Worm (Caenorhabditis elegans) whole organism, L4/young adult: ENCODE data around the gene Y48C3A.5.

ENCODE experiments used
- W03F9.2 ChIP-seq: fragments of 150-350 bp; optimal IDR thresholded peaks from 2 replicates; lab custom pipeline; 2014; ENCODE audit warnings: missing biosample characterization, missing genetic modification characterization
- dao-5 ChIP-seq: sonication (generic microtip); optimal IDR thresholded peaks from 2 replicates; lab custom pipeline; 2016; ENCODE audit warnings: missing genotype, missing genetic modification characterization, moderate library complexity, missing compliant biosample characterization
- him-1 ChIP-seq: sonication (generic microtip); optimal IDR thresholded peaks from 2 replicates; lab custom pipeline; 2016; ENCODE audit warnings: missing genotype, missing genetic modification reagents, missing genetic modification characterization, missing compliant biosample characterization

ce11 chrII:13237829-13238404 is 33.0 kb upstream of the Y48C3A.5 start, which contains the start of gene romo-1:
- TF ChIP-seq W03F9.2 (tag; lab: Kevin White, UChicago) (peak; percentile 84), dao-5 (tag; lab: Kevin White, UChicago) (no peak), him-1 (peak; percentile 3)
